Fruit fly (Drosophila melanogaster): ENCODE data around the gene CG31789.

CG31789 gene

dm6 chr2L:18625009-18625408, 19.3 kb downstream of the CG31789 start:
- peak; percentile 37 for TF ChIP-seq noc (tag; optimal IDR thresholded peaks at IDR 0.05)

- TF ChIP-seq noc (tag; optimal IDR thresholded peaks at IDR 0.05): no peak
These were observed 19.7 kb downstream of the CG31789 start for dm6 chr2L:18625470-18625869.

dm6 chr2L:18626987-18627386, 21.3 kb downstream of the CG31789 start:
- peak; percentile 66 for TF ChIP-seq noc (tag; optimal IDR thresholded peaks at IDR 0.05)

- no peak for TF ChIP-seq noc (tag; optimal IDR thresholded peaks at IDR 0.05)
These were observed 22.4 kb downstream of the CG31789 start for dm6 chr2L:18628104-18628503.

dm6 chr2L:18629144-18629543, 23.4 kb downstream of the CG31789 start:
- no peak for TF ChIP-seq noc (tag; optimal IDR thresholded peaks at IDR 0.05)

- no peak for TF ChIP-seq noc (tag; optimal IDR thresholded peaks at IDR 0.05)
These were observed 25.0 kb downstream of the CG31789 start for dm6 chr2L:18630611-18631221.

dm6 chr2L:18632389-18632788, 26.7 kb downstream of the CG31789 start:
- no peak for TF ChIP-seq noc (tag; optimal IDR thresholded peaks at IDR 0.05)

dm6 chr2L:18638945-18639344, 33.2 kb downstream of the CG31789 start:
- TF ChIP-seq noc (tag; optimal IDR thresholded peaks at IDR 0.05): no peak

dm6 chr2L:18641087-18641486, 35.4 kb downstream of the CG31789 start:
- no peak for TF ChIP-seq noc (tag; optimal IDR thresholded peaks at IDR 0.05)

- TF ChIP-seq noc (tag; optimal IDR thresholded peaks at IDR 0.05): no peak
These were observed 39.7 kb downstream of the CG31789 start for dm6 chr2L:18645468-18645867.

- no peak for TF ChIP-seq noc (tag; optimal IDR thresholded peaks at IDR 0.05)
These were observed 42.3 kb downstream of the CG31789 start for dm6 chr2L:18647857-18648652.

- TF ChIP-seq noc (tag; optimal IDR thresholded peaks at IDR 0.05): no peak
These were observed 47.1 kb downstream of the CG31789 start, which contains the start of gene Cyp310a1 for dm6 chr2L:18652663-18653327. TSS of gene Cyp310a1 (minus strand) at chr2L:18653010.

- peak; percentile 53 for TF ChIP-seq noc (tag; optimal IDR thresholded peaks at IDR 0.05)
These were observed 47.6 kb downstream of the CG31789 start for dm6 chr2L:18653328-18653675.
